Worm (Caenorhabditis elegans): ENCODE data around the gene ymel-1.
A peak's percentile ranks its signal among the peaks of the same experiment; 100 is the strongest.

Gene ymel-1

ce11 chrIII:10398919-10399318, 17.0 kb upstream of the ymel-1 start (continued):
- TF ChIP-seq spr-1 (tag; optimal IDR thresholded peaks at IDR 0.05) (no peak), unc-62 (GFP tag; optimal IDR thresholded peaks at IDR 0.05 in 1 of 2) (peak in 1 of 2 experiments; percentile 47), unc-62 (tag; optimal IDR thresholded peaks at IDR 0.05) (no peak), mep-1 (tag; optimal IDR thresholded peaks at IDR 0.05) (peak; percentile 35), nhr-76 (tag; optimal IDR thresholded peaks at IDR 0.05) (no peak), F49E8.2 (tag; optimal IDR thresholded peaks at IDR 0.05; ENCODE audit: borderline replicate concordance) (no peak), dmd-6 (GFP tag; IDR thresholded peaks at IDR 0.05) (no peak), duxl-1 (tag; optimal IDR thresholded peaks at IDR 0.05; ENCODE audit: poor library complexity) (no peak), egl-43 (GFP tag; IDR thresholded peaks at IDR 0.05) (0 out of 2 replicates have a peak, but pooled peaks have one; percentile 20), ctbp-1 (GFP tag; IDR thresholded peaks at IDR 0.05) (no peak), ceh-82 (tag; optimal IDR thresholded peaks at IDR 0.05) (no peak), mdl-1 (tag; optimal IDR thresholded peaks at IDR 0.05) (peak in 1 of 2 experiments; percentile 68), dmd-9 (GFP tag; IDR thresholded peaks at IDR 0.05) (no peak), fkh-10 (GFP tag; optimal IDR thresholded peaks at IDR 0.05) (peak; percentile 38), zip-2 (tag; optimal IDR thresholded peaks at IDR 0.05) (no peak)

- TF ChIP-seq dmd-8 (GFP tag; IDR thresholded peaks at IDR 0.05) (no peak), Y105C5A.15 (GFP tag; IDR thresholded peaks at IDR 0.05) (no peak), nhr-42 (GFP tag; IDR thresholded peaks at IDR 0.05) (no peak), R02D3.7 (tag; optimal IDR thresholded peaks at IDR 0.05) (no peak), dmd-9 (GFP tag; IDR thresholded peaks at IDR 0.05) (no peak), hif-1 (tag; optimal IDR thresholded peaks at IDR 0.05) (no peak), F49E8.2 (tag; optimal IDR thresholded peaks at IDR 0.05; ENCODE audit: borderline replicate concordance) (no peak), pha-4 (GFP tag; IDR thresholded peaks at IDR 0.05) (no peak), pha-4 (tag; optimal IDR thresholded peaks at IDR 0.05) (no peak), lir-3 (tag; optimal IDR thresholded peaks at IDR 0.05) (no peak), hlh-30 (tag; optimal IDR thresholded peaks at IDR 0.05; ENCODE audit: insufficient read depth) (no peak), lin-39 (tag; optimal IDR thresholded peaks at IDR 0.05) (no peak), T26A8.4 (GFP tag; IDR thresholded peaks at IDR 0.05) (no peak), daf-16 (GFP tag; optimal IDR thresholded peaks at IDR 0.05) (no peak), daf-16 (tag; optimal IDR thresholded peaks at IDR 0.05) (no peak), skn-1 (tag; optimal IDR thresholded peaks at IDR 0.05) (no peak), nhr-41 (GFP tag; IDR thresholded peaks at IDR 0.05) (no peak), lin-13 (GFP tag; optimal IDR thresholded peaks at IDR 0.05) (no peak), nhr-237 (tag; optimal IDR thresholded peaks at IDR 0.05) (no peak), hlh-11 (tag; optimal IDR thresholded peaks at IDR 0.05) (no peak), cey-2 (tag; optimal IDR thresholded peaks at IDR 0.05; ENCODE audit: borderline replicate concordance, insufficient read depth) (no peak), tra-1 (GFP tag; IDR thresholded peaks at IDR 0.05) (no peak)
These were observed 11.0 kb upstream of the ymel-1 start, which contains the start of the genes M03C11.3 and chl-1 for ce11 chrIII:10404918-10405317. TSS of gene M03C11.3 (plus strand) at chrIII:10405070. TSS of gene chl-1 (minus strand) at chrIII:10405240.

- TF ChIP-seq R02D3.7 (tag; optimal IDR thresholded peaks at IDR 0.05) (peak; percentile 91), pqm-1 (tag; optimal IDR thresholded peaks at IDR 0.05) (no peak), zip-11 (GFP tag; IDR thresholded peaks at IDR 0.05) (no peak), hlh-11 (tag; optimal IDR thresholded peaks at IDR 0.05) (peak; percentile 96), snpc-1.2 (GFP tag; IDR thresholded peaks at IDR 0.05) (0 out of 2 replicates have a peak, but pooled peaks have one; percentile 26), nhr-6 (tag; optimal IDR thresholded peaks at IDR 0.05) (peak; percentile 93), dmd-6 (GFP tag; IDR thresholded peaks at IDR 0.05) (peak; percentile 93), dve-1 (tag; optimal IDR thresholded peaks at IDR 0.05; ENCODE audit: insufficient read depth) (peak; percentile 98), ZK337.2 (GFP tag; IDR thresholded peaks at IDR 0.05) (no peak), ztf-7 (tag; optimal IDR thresholded peaks at IDR 0.05) (peak; percentile 66), ceh-62 (tag; optimal IDR thresholded peaks at IDR 0.05) (no peak), Y75B8A.6 (GFP tag; IDR thresholded peaks at IDR 0.05) (no peak), vab-7 (GFP tag; IDR thresholded peaks at IDR 0.05) (peak; percentile 82), nhr-10 (tag; optimal IDR thresholded peaks at IDR 0.05) (no peak), egl-27 (tag; optimal IDR thresholded peaks at IDR 0.05) (no peak), zfp-3 (GFP tag; conservative IDR thresholded peaks at IDR 0.05) (peak; percentile 90), nhr-11 (tag; optimal IDR thresholded peaks at IDR 0.05) (peak; percentile 93), lin-29 (GFP tag; IDR thresholded peaks at IDR 0.05) (peak; percentile 88), ceh-20 (GFP tag; IDR thresholded peaks at IDR 0.05) (peak; percentile 96)
These were observed 8.7 kb upstream of the ymel-1 start, which contains the start of gene hat-1 for ce11 chrIII:10407198-10407663. TSS of gene hat-1 (minus strand) at chrIII:10407248.

Measured in whole organism, L4 larva.